Fruit fly (Drosophila melanogaster) whole organism, embryonic: ENCODE results near the gene CG15011.

Source experiments
- CG11723 ChIP-seq: fragments of 200-800 bp; sonication (Bioruptor generic); optimal IDR thresholded peaks from 2 replicates; lab custom pipeline; 2017; ENCODE audit warnings: missing biosample characterization, mild to moderate bottlenecking, missing genetic modification characterization
- CG12236 ChIP-seq: fragments of 200-800 bp; sonication (Bioruptor generic); optimal IDR thresholded peaks from 2 replicates; lab custom pipeline; 2016; ENCODE audit warnings: missing biosample characterization, missing genetic modification characterization
- CG12299 ChIP-seq: fragments of 200-800 bp; sonication (Bioruptor generic); optimal IDR thresholded peaks from 2 replicates; lab custom pipeline; 2018; ENCODE audit warnings: missing biosample characterization, mild to moderate bottlenecking, missing genetic modification characterization
- CG13287 ChIP-seq: fragments of 200-800 bp; sonication (Bioruptor generic); IDR thresholded peaks from 2 replicates; pipeline ENCODE4 v1.3.6; 2022; ENCODE audit warnings: missing biosample characterization, missing genetic modification characterization; ENCODE audit not compliant: partially characterized antibody
- CG13894 ChIP-seq: fragments of 200-800 bp; sonication (Bioruptor generic); optimal IDR thresholded peaks from 3 replicates; lab custom pipeline; 2018; ENCODE audit warnings: missing biosample characterization, mild to moderate bottlenecking, missing genetic modification characterization, moderate library complexity
- CG14710 ChIP-seq: fragments of 200-800 bp; sonication (Bioruptor generic); optimal IDR thresholded peaks from 3 replicates; lab custom pipeline; 2019; ENCODE audit warnings: missing biosample characterization, mild to moderate bottlenecking, missing genetic modification characterization, moderate library complexity
- CG15601 ChIP-seq: fragments of 200-800 bp; sonication (Bioruptor generic); optimal IDR thresholded peaks from 3 replicates; lab custom pipeline; 2019; ENCODE audit warnings: missing biosample characterization, mild to moderate bottlenecking, missing genetic modification characterization, moderate library complexity
- CG17361 ChIP-seq: fragments of 200-800 bp; sonication (Bioruptor generic); IDR thresholded peaks from 3 replicates; pipeline ENCODE4 v1.3.6; 2022; ENCODE audit warnings: missing biosample characterization, missing genetic modification characterization
- CG1792 ChIP-seq: fragments of 200-800 bp; sonication (Bioruptor generic); optimal IDR thresholded peaks from 2 replicates; lab custom pipeline; 2016; ENCODE audit warnings: missing biosample characterization, missing genetic modification characterization
- CG18011 ChIP-seq: fragments of 200-800 bp; sonication (Bioruptor generic); optimal IDR thresholded peaks from 2 replicates; lab custom pipeline; 2017; ENCODE audit warnings: missing biosample characterization, missing genetic modification characterization, mild to moderate bottlenecking, moderate library complexity, missing genotype
- CG2875 ChIP-seq: fragments of 200-800 bp; sonication (Bioruptor generic); optimal IDR thresholded peaks from 2 replicates; lab custom pipeline; 2017; ENCODE audit warnings: missing biosample characterization, mild to moderate bottlenecking, missing genetic modification characterization, missing genetic modification reagents
- CG3847 ChIP-seq: fragments of 200-800 bp; sonication (Bioruptor generic); IDR thresholded peaks from 2 replicates; pipeline ENCODE4 v1.3.6; 2022; ENCODE audit warnings: missing biosample characterization, missing genetic modification characterization
- CG4424 ChIP-seq: fragments of 200-800 bp; sonication (Bioruptor generic); optimal IDR thresholded peaks from 3 replicates; lab custom pipeline; 2016; ENCODE audit warnings: missing biosample characterization, missing genetic modification characterization
- CG6813 ChIP-seq: fragments of 200-800 bp; sonication (Bioruptor generic); optimal IDR thresholded peaks from 2 replicates; lab custom pipeline; 2017; ENCODE audit warnings: missing biosample characterization, missing genetic modification characterization, mild to moderate bottlenecking, moderate library complexity, missing genetic modification reagents
- CrebB ChIP-seq: fragments of 200-800 bp; sonication (Bioruptor generic); optimal IDR thresholded peaks from 3 replicates; lab custom pipeline; 2018; ENCODE audit warnings: missing biosample characterization, mild to moderate bottlenecking, missing genetic modification characterization
- Dip3 ChIP-seq: fragments of 200-800 bp; sonication (Bioruptor generic); optimal IDR thresholded peaks from 3 replicates; lab custom pipeline; 2016; ENCODE audit warnings: missing biosample characterization, missing genetic modification characterization
- Dp ChIP-seq: fragments of 200-800 bp; sonication (Bioruptor generic); optimal IDR thresholded peaks from 2 replicates; lab custom pipeline; 2018; ENCODE audit warnings: missing biosample characterization, mild to moderate bottlenecking, missing genetic modification characterization, moderate library complexity
- Drgx ChIP-seq: fragments of 200-800 bp; sonication (Bioruptor generic); IDR thresholded peaks from 2 replicates; pipeline ENCODE4 v1.3.6; 2022; ENCODE audit warnings: missing biosample characterization, missing genetic modification characterization
- Fer2 ChIP-seq: fragments of 200-800 bp; sonication (Bioruptor generic); optimal IDR thresholded peaks from 2 replicates; lab custom pipeline; 2018; ENCODE audit warnings: missing biosample characterization, mild to moderate bottlenecking, missing genetic modification characterization, moderate library complexity
- Hand ChIP-seq: fragments of 200-800 bp; sonication (Bioruptor generic); optimal IDR thresholded peaks from 2 replicates; lab custom pipeline; 2017; ENCODE audit warnings: mild to moderate bottlenecking, missing biosample characterization, missing genetic modification reagents, missing genetic modification characterization
- Optix ChIP-seq: fragments of 200-800 bp; sonication (Bioruptor generic); IDR thresholded peaks from 3 replicates; pipeline ENCODE4 v1.3.6; 2022; ENCODE audit warnings: missing biosample characterization, missing genetic modification characterization
- Pdp1 ChIP-seq, 2 experiments: fragments of 200-800 bp; sonication (Bioruptor generic); optimal IDR thresholded peaks; 3 replicates each; lab custom pipeline; 2016; ENCODE audit warnings: missing biosample characterization in 2 of 2, missing genetic modification characterization in 2 of 2, mild to moderate bottlenecking in 1 of 2, moderate library complexity in 1 of 2
- Scr ChIP-seq: fragments of 200-800 bp; sonication (Bioruptor generic); IDR thresholded peaks from 2 replicates; pipeline ENCODE4 v1.3.6; 2022; ENCODE audit warnings: missing biosample characterization, missing genetic modification characterization; ENCODE audit not compliant: partially characterized antibody
- Spps ChIP-seq: fragments of 200-800 bp; sonication (Bioruptor generic); optimal IDR thresholded peaks from 2 replicates; lab custom pipeline; 2018; ENCODE audit warnings: missing biosample characterization, mild to moderate bottlenecking, missing genetic modification characterization
- Tbp ChIP-seq: fragments of >200 bp; optimal IDR thresholded peaks from 2 replicates; lab custom pipeline; 2018; ENCODE audit warnings: missing biosample characterization, missing genetic modification characterization
- Usf ChIP-seq: fragments of 200-800 bp; sonication (Bioruptor generic); optimal IDR thresholded peaks from 2 replicates; lab custom pipeline; 2017; ENCODE audit warnings: missing genotype, missing biosample characterization, missing genetic modification characterization
- Vsx1 ChIP-seq: fragments of 200-800 bp; sonication (Bioruptor generic); optimal IDR thresholded peaks from 2 replicates; lab custom pipeline; 2017; ENCODE audit warnings: missing biosample characterization, mild to moderate bottlenecking, missing genetic modification characterization, missing genetic modification reagents
- al ChIP-seq: fragments of 200-800 bp; sonication (Bioruptor generic); IDR thresholded peaks from 2 replicates; pipeline ENCODE4 v1.3.6; 2022; ENCODE audit warnings: missing biosample characterization, missing genetic modification characterization
- az2 ChIP-seq: fragments of 200-800 bp; sonication (Bioruptor generic); optimal IDR thresholded peaks from 3 replicates; lab custom pipeline; 2016; ENCODE audit warnings: missing biosample characterization, missing genetic modification characterization
- bowl ChIP-seq: fragments of 200-800 bp; sonication (Bioruptor generic); IDR thresholded peaks from 2 replicates; pipeline ENCODE4 v1.3.6; 2022; ENCODE audit warnings: missing biosample characterization, missing genetic modification characterization
- cas ChIP-seq: fragments of 200-800 bp; sonication (Bioruptor generic); IDR thresholded peaks from 2 replicates; pipeline ENCODE4 v1.3.6; 2022; ENCODE audit warnings: missing biosample characterization, missing genetic modification characterization
- cg ChIP-seq: fragments of 200-800 bp; sonication (Bioruptor generic); optimal IDR thresholded peaks from 3 replicates; lab custom pipeline; 2019; ENCODE audit warnings: missing biosample characterization, mild to moderate bottlenecking, missing genetic modification characterization, moderate library complexity
- cwo ChIP-seq: fragments of 200-800 bp; sonication (Bioruptor generic); optimal IDR thresholded peaks from 3 replicates; lab custom pipeline; 2017; ENCODE audit warnings: missing biosample characterization, missing genetic modification characterization, mild to moderate bottlenecking, moderate library complexity, missing genetic modification reagents
- danr ChIP-seq: fragments of 200-800 bp; sonication (Bioruptor generic); IDR thresholded peaks from 2 replicates; pipeline ENCODE4 v1.3.6; 2022; ENCODE audit warnings: missing biosample characterization, missing genetic modification characterization
- dpn ChIP-seq, 2 experiments: fragments of 200-800 bp; sonication (Bioruptor generic); optimal IDR thresholded peaks; 3 replicates each; lab custom pipeline; 2016; ENCODE audit warnings: missing biosample characterization in 2 of 2, missing genetic modification characterization in 2 of 2
- ems ChIP-seq: fragments of 200-800 bp; sonication (Bioruptor generic); optimal IDR thresholded peaks from 3 replicates; lab custom pipeline; 2016; ENCODE audit warnings: missing biosample characterization, missing genetic modification characterization
- ewg ChIP-seq: fragments of 200-800 bp; sonication (Bioruptor generic); optimal IDR thresholded peaks from 3 replicates; lab custom pipeline; 2017; ENCODE audit warnings: mild to moderate bottlenecking, missing biosample characterization, missing genetic modification reagents, missing genetic modification characterization
- insv ChIP-seq, 2 experiments: fragments of 200-800 bp; sonication (Bioruptor generic); optimal IDR thresholded peaks; 3 replicates each; lab custom pipeline; 2016 to 2018; ENCODE audit warnings: missing biosample characterization in 2 of 2, missing genetic modification characterization in 2 of 2
- lab ChIP-seq: fragments of 200-800 bp; sonication (Bioruptor generic); optimal IDR thresholded peaks from 3 replicates; lab custom pipeline; 2017; ENCODE audit warnings: missing biosample characterization, missing genetic modification characterization, mild to moderate bottlenecking, moderate library complexity, missing genetic modification reagents
- pho ChIP-seq: fragments of 200-800 bp; sonication (Bioruptor generic); optimal IDR thresholded peaks from 2 replicates; lab custom pipeline; 2016; ENCODE audit warnings: missing biosample characterization, missing genetic modification characterization
- psq ChIP-seq: fragments of 200-800 bp; sonication (Bioruptor generic); optimal IDR thresholded peaks from 2 replicates; lab custom pipeline; 2017; ENCODE audit warnings: missing biosample characterization, missing genetic modification characterization
- sisA ChIP-seq: fragments of 200-800 bp; sonication (Bioruptor generic); IDR thresholded peaks from 2 replicates; pipeline ENCODE4 v1.3.6; 2022; ENCODE audit warnings: missing biosample characterization, missing genetic modification characterization
- slou ChIP-seq: fragments of 200-800 bp; sonication (Bioruptor generic); optimal IDR thresholded peaks from 3 replicates; lab custom pipeline; 2016; ENCODE audit warnings: missing biosample characterization, missing genetic modification characterization
- sna ChIP-seq: fragments of 200-800 bp; sonication (Bioruptor generic); IDR thresholded peaks from 2 replicates; pipeline ENCODE4 v1.3.6; 2022; ENCODE audit warnings: missing biosample characterization, missing genetic modification characterization; ENCODE audit not compliant: partially characterized antibody
- sr ChIP-seq: fragments of 200-800 bp; sonication (Bioruptor generic); IDR thresholded peaks from 3 replicates; pipeline ENCODE4 v1.3.6; 2022; ENCODE audit warnings: missing biosample characterization, missing genetic modification characterization
- trh ChIP-seq: fragments of 200-800 bp; sonication (Bioruptor generic); optimal IDR thresholded peaks from 2 replicates; lab custom pipeline; 2016; ENCODE audit warnings: missing biosample characterization, missing genetic modification characterization
- tup ChIP-seq: fragments of 200-800 bp; sonication (Bioruptor generic); optimal IDR thresholded peaks from 2 replicates; lab custom pipeline; 2016; ENCODE audit warnings: missing biosample characterization, mild to moderate bottlenecking, missing genetic modification characterization, moderate library complexity
- tx ChIP-seq: fragments of 200-800 bp; sonication (Bioruptor generic); optimal IDR thresholded peaks from 2 replicates; lab custom pipeline; 2016; ENCODE audit warnings: missing biosample characterization, missing genetic modification characterization

The CG15011 gene

dm6 chr3L:4239442-4240322 lies 19.3 kb downstream of the CG15011 start, which contains the start of gene Sqor (continued):
- TF ChIP-seq sr (GFP tag; lab: Robert Waterston, UW) (peak; percentile 61; the same call in 2 of the 3 replicates), insv (GFP tag; optimal IDR thresholded peaks at IDR 0.05; lab: Kevin White, UChicago) (peak in 1 of 2 experiments; percentile 21), cg (GFP tag; lab: Kevin White, UChicago) (peak; percentile 20), cas (GFP tag; lab: Robert Waterston, UW) (peak; percentile 74), cwo (GFP tag; lab: Kevin White, UChicago) (peak; percentile 83), tx (GFP tag; lab: Kevin White, UChicago) (peak; percentile 67), bowl (GFP tag; lab: Robert Waterston, UW) (peak; percentile 61), Tbp (GFP tag; lab: Kevin White, UChicago) (no peak), CG13287 (GFP tag; lab: Robert Waterston, UW) (no peak), psq (GFP tag; lab: Kevin White, UChicago) (peak; percentile 38), Vsx1 (GFP tag; lab: Kevin White, UChicago) (no peak), dpn (GFP tag; optimal IDR thresholded peaks at IDR 0.05; lab: Kevin White, UChicago) (peak; percentile 78 to 90), CG4424 (peak; percentile 66), Scr (GFP tag; lab: Robert Waterston, UW) (peak; percentile 39; the same call in 1 of the 2 replicates), Optix (GFP tag; lab: Robert Waterston, UW) (peak; percentile 83), CG1792 (peak; percentile 85), Dip3 (GFP tag; lab: Kevin White, UChicago) (peak; percentile 92), sna (no peak), CG11723 (GFP tag; lab: Kevin White, UChicago) (peak; percentile 82), CG15601 (tag; lab: Kevin White, UChicago) (peak; percentile 78), CG17361 (peak; percentile 95), Hand (peak; percentile 75), danr (GFP tag; lab: Robert Waterston, UW) (peak; percentile 72), slou (peak; percentile 68), ems (GFP tag; lab: Kevin White, UChicago) (peak; percentile 91), Dp (GFP tag; lab: Kevin White, UChicago) (peak; percentile 23), az2 (peak; percentile 72), lab (GFP tag; lab: Kevin White, UChicago) (peak; percentile 84), CrebB (tag; lab: Kevin White, UChicago) (peak; percentile 73), Usf (peak; percentile 71), CG3847 (GFP tag; lab: Robert Waterston, UW) (peak; percentile 82), ewg (GFP tag; lab: Kevin White, UChicago) (peak; percentile 55), sisA (GFP tag; lab: Robert Waterston, UW) (peak; percentile 69), CG13894 (tag; lab: Kevin White, UChicago) (peak; percentile 85), CG12236 (peak; percentile 27), pho (GFP tag; lab: Kevin White, UChicago) (peak; percentile 90), CG12299 (tag; lab: Kevin White, UChicago) (peak; percentile 83), CG2875 (GFP tag; lab: Kevin White, UChicago) (peak; percentile 31), al (GFP tag; lab: Robert Waterston, UW) (peak; percentile 83), CG14710 (peak; percentile 21), Drgx (GFP tag; lab: Robert Waterston, UW) (peak; percentile 92), CG18011 (GFP tag; lab: Kevin White, UChicago) (peak; percentile 80), Pdp1 (GFP tag; optimal IDR thresholded peaks at IDR 0.05; lab: Kevin White, UChicago) (peak; percentile 89), trh (GFP tag; lab: Kevin White, UChicago) (peak; percentile 79), tup (GFP tag; lab: Kevin White, UChicago) (peak; percentile 76), Spps (tag; lab: Kevin White, UChicago) (no peak), CG6813 (GFP tag; lab: Kevin White, UChicago) (peak; percentile 74), Fer2 (tag; lab: Kevin White, UChicago) (peak; percentile 66)
